Worm (Caenorhabditis elegans) whole organism, L2 larva: ENCODE data around the gene cho-1.

ENCODE experiments used
- C34F6.9 ChIP-seq: fragments of 150-350 bp; optimal IDR thresholded peaks from 2 replicates; lab custom pipeline; 2014; ENCODE audit warnings: missing biosample characterization, missing genetic modification characterization
- F13H6.1 ChIP-seq: sonication (generic microtip); optimal IDR thresholded peaks from 2 replicates; lab custom pipeline; 2016; ENCODE audit warnings: missing genetic modification characterization, missing compliant biosample characterization
- Y55F3AM.14 ChIP-seq: fragments of 200-800 bp; sonication (Bioruptor generic); optimal IDR thresholded peaks from 2 replicates; lab custom pipeline; 2018; ENCODE audit warnings: mild to moderate bottlenecking, missing genetic modification characterization, missing compliant biosample characterization
- ZK546.5 ChIP-seq: sonication (generic microtip); optimal IDR thresholded peaks from 2 replicates; lab custom pipeline; 2017; ENCODE audit warnings: missing biosample characterization, missing genetic modification characterization
- alr-1 ChIP-seq: fragments of 150-350 bp; optimal IDR thresholded peaks from 2 replicates; lab custom pipeline; 2014; ENCODE audit warnings: missing biosample characterization, missing genetic modification characterization
- ama-1 ChIP-seq: fragments of 150-350 bp; optimal IDR thresholded peaks from 2 replicates; lab custom pipeline; 2018; ENCODE audit warnings: inconsistent platforms
- blmp-1 ChIP-seq: sonication (generic microtip); optimal IDR thresholded peaks from 2 replicates; lab custom pipeline; 2017; ENCODE audit warnings: missing genetic modification characterization, mild to moderate bottlenecking, missing compliant biosample characterization, antibody characterized with exemption, moderate library complexity; ENCODE audit not compliant: insufficient read depth
- ceh-16 ChIP-seq: fragments of 150-350 bp; optimal IDR thresholded peaks from 2 replicates; lab custom pipeline; 2014; ENCODE audit warnings: missing biosample characterization, missing genetic modification characterization
- ceh-82 ChIP-seq: fragments of 150-350 bp; optimal IDR thresholded peaks from 2 replicates; lab custom pipeline; 2014; ENCODE audit warnings: missing biosample characterization, missing genetic modification characterization
- crh-2 ChIP-seq: sonication (generic microtip); optimal IDR thresholded peaks from 2 replicates; lab custom pipeline; 2017; ENCODE audit warnings: missing biosample characterization, missing genetic modification characterization
- dmd-4 ChIP-seq: sonication (generic microtip); optimal IDR thresholded peaks from 2 replicates; lab custom pipeline; 2017; ENCODE audit warnings: missing biosample characterization, missing genetic modification characterization
- egl-27 ChIP-seq: sonication (generic microtip); optimal IDR thresholded peaks from 3 replicates; lab custom pipeline; 2017; ENCODE audit warnings: missing biosample characterization, missing genetic modification reagents, missing genetic modification characterization
- elt-1 ChIP-seq: fragments of 150-350 bp; optimal IDR thresholded peaks from 2 replicates; lab custom pipeline; 2014; ENCODE audit warnings: missing biosample characterization, missing genetic modification characterization
- elt-3 ChIP-seq: sonication (generic microtip); optimal IDR thresholded peaks from 2 replicates; lab custom pipeline; 2017; ENCODE audit warnings: missing biosample characterization, missing genetic modification characterization
- fos-1 ChIP-seq: fragments of 150-350 bp; optimal IDR thresholded peaks from 2 replicates; lab custom pipeline; 2014; ENCODE audit warnings: missing biosample characterization, missing genetic modification characterization
- gmeb-1 ChIP-seq: fragments of 150-350 bp; optimal IDR thresholded peaks from 2 replicates; lab custom pipeline; 2014; ENCODE audit warnings: missing biosample characterization, missing genetic modification characterization
- lin-13 ChIP-seq: fragments of 150-350 bp; optimal IDR thresholded peaks from 2 replicates; lab custom pipeline; 2014; ENCODE audit warnings: missing biosample characterization, missing genetic modification reagents, missing genetic modification characterization
- lin-39 ChIP-seq: fragments of 150-350 bp; optimal IDR thresholded peaks from 2 replicates; lab custom pipeline; 2014; ENCODE audit warnings: missing biosample characterization, missing genetic modification reagents, missing genetic modification characterization
- lsy-2 ChIP-seq, 2 experiments: fragments of 150-350 bp in 1 of 2; sonication (generic microtip) in 1 of 2; optimal IDR thresholded peaks; 2 replicates each; lab custom pipeline; 2014 to 2017; ENCODE audit warnings: missing biosample characterization in 2 of 2, missing genetic modification characterization in 2 of 2
- mab-5 ChIP-seq: fragments of 150-350 bp; optimal IDR thresholded peaks from 2 replicates; lab custom pipeline; 2014; ENCODE audit warnings: missing biosample characterization, missing genetic modification characterization
- mbf-1 ChIP-seq: sonication (generic microtip); optimal IDR thresholded peaks from 2 replicates; lab custom pipeline; 2017; ENCODE audit warnings: missing biosample characterization, missing genetic modification characterization
- mdl-1 ChIP-seq, 2 experiments: fragments of 150-350 bp in 1 of 2; sonication (generic microtip) in 1 of 2; optimal IDR thresholded peaks; 2 replicates each; lab custom pipeline; 2017; ENCODE audit warnings: missing biosample characterization in 2 of 2, missing genetic modification characterization in 2 of 2
- nhr-12 ChIP-seq: fragments of 150-350 bp; optimal IDR thresholded peaks from 2 replicates; lab custom pipeline; 2014; ENCODE audit warnings: missing biosample characterization, missing genetic modification characterization
- nhr-129 ChIP-seq: fragments of 150-350 bp; optimal IDR thresholded peaks from 2 replicates; lab custom pipeline; 2014; ENCODE audit warnings: missing biosample characterization, missing genetic modification characterization
- nhr-23 ChIP-seq: fragments of 150-350 bp; optimal IDR thresholded peaks from 2 replicates; lab custom pipeline; 2014; ENCODE audit warnings: missing biosample characterization, missing genetic modification reagents, missing genetic modification characterization
- nhr-237 ChIP-seq: fragments of 150-350 bp; optimal IDR thresholded peaks from 2 replicates; lab custom pipeline; 2014; ENCODE audit warnings: missing biosample characterization, missing genetic modification characterization
- nhr-25 ChIP-seq: fragments of 150-350 bp; sonication (generic microtip); optimal IDR thresholded peaks from 3 replicates; lab custom pipeline; 2014; ENCODE audit warnings: missing biosample characterization, missing genetic modification characterization
- nhr-6 ChIP-seq: fragments of 150-350 bp; optimal IDR thresholded peaks from 2 replicates; lab custom pipeline; 2014; ENCODE audit warnings: missing biosample characterization, missing genetic modification characterization
- nhr-77 ChIP-seq: fragments of 150-350 bp; optimal IDR thresholded peaks from 2 replicates; lab custom pipeline; 2014; ENCODE audit warnings: missing biosample characterization, missing genetic modification characterization
- sem-4 ChIP-seq: fragments of 150-350 bp; optimal IDR thresholded peaks from 2 replicates; lab custom pipeline; 2014; ENCODE audit warnings: missing biosample characterization, missing genetic modification reagents, missing genetic modification characterization
- skn-1 ChIP-seq: sonication (generic microtip); optimal IDR thresholded peaks from 2 replicates; lab custom pipeline; 2017; ENCODE audit warnings: missing biosample characterization, missing genetic modification characterization
- sma-3 ChIP-seq: sonication (generic microtip); optimal IDR thresholded peaks from 2 replicates; lab custom pipeline; 2016; ENCODE audit warnings: missing genetic modification reagents, missing genetic modification characterization, missing compliant biosample characterization
- sma-9 ChIP-seq, 2 experiments: fragments of 150-350 bp in 1 of 2; sonication (generic microtip) in 1 of 2; optimal IDR thresholded peaks; 2 replicates each; lab custom pipeline; 2014 to 2016; ENCODE audit warnings: missing genetic modification characterization in 2 of 2, mild to moderate bottlenecking in 1 of 2, missing biosample characterization in 1 of 2, missing compliant biosample characterization in 1 of 2, missing genetic modification reagents in 1 of 2, moderate library complexity in 1 of 2
- snpc-4 ChIP-seq: fragments of 150-350 bp; optimal IDR thresholded peaks from 2 replicates; lab custom pipeline; 2014; ENCODE audit warnings: missing biosample characterization, missing genetic modification characterization
- unc-55 ChIP-seq: fragments of 150-350 bp; sonication (generic microtip); optimal IDR thresholded peaks from 3 replicates; lab custom pipeline; 2014; ENCODE audit warnings: missing biosample characterization, missing genetic modification reagents, missing genetic modification characterization
- unc-62 ChIP-seq: fragments of 150-350 bp; optimal IDR thresholded peaks from 2 replicates; lab custom pipeline; 2014; ENCODE audit warnings: missing biosample characterization, missing genetic modification reagents, missing genetic modification characterization
- zag-1 ChIP-seq: fragments of 150-350 bp; optimal IDR thresholded peaks from 2 replicates; lab custom pipeline; 2014; ENCODE audit warnings: missing biosample characterization, missing genetic modification characterization
- ztf-1 ChIP-seq: fragments of 200-800 bp; sonication (Bioruptor generic); conservative IDR thresholded peaks from 2 replicates; pipeline ENCODE4 v1.3.6; 2022; ENCODE audit warnings: missing genetic modification characterization, missing compliant biosample characterization
- ztf-11 ChIP-seq: sonication (generic microtip); optimal IDR thresholded peaks from 2 replicates; lab custom pipeline; 2017; ENCODE audit warnings: missing biosample characterization, missing genetic modification characterization
- ztf-4 ChIP-seq: fragments of 150-350 bp; optimal IDR thresholded peaks from 2 replicates; lab custom pipeline; 2014; ENCODE audit warnings: missing biosample characterization, missing genetic modification characterization

The cho-1 gene

ce11 chrIV:13214466-13214865 is at the start of gene cho-1:
TSS of gene cho-1 (minus strand) at chrIV:13214566.
- TF ChIP-seq ztf-4 (tag; lab: Kevin White, UChicago) (no peak), alr-1 (tag; lab: Kevin White, UChicago) (no peak), snpc-4 (tag; lab: Kevin White, UChicago) (no peak), nhr-77 (no peak), skn-1 (tag; lab: Kevin White, UChicago) (no peak), ama-1 (lab: Kevin White, UChicago) (no peak), lin-13 (GFP tag; lab: Kevin White, UChicago) (no peak), ceh-82 (no peak), mdl-1 (tag; optimal IDR thresholded peaks at IDR 0.05; lab: Kevin White, UChicago) (no peak), sma-9 (GFP tag; optimal IDR thresholded peaks at IDR 0.05; lab: Kevin White, UChicago) (no peak), sma-9 (tag; optimal IDR thresholded peaks at IDR 0.05; lab: Kevin White, UChicago) (no peak), sem-4 (tag; lab: Kevin White, UChicago) (no peak), sma-3 (no peak), lin-39 (tag; lab: Kevin White, UChicago) (no peak), ceh-16 (tag; lab: Kevin White, UChicago) (no peak), nhr-6 (tag; lab: Kevin White, UChicago) (no peak)

ce11 chrIV:13261778-13262177 is 47.4 kb upstream of the cho-1 start:
- no peak for TF ChIP-seq nhr-77
- no peak for TF ChIP-seq ztf-11
- no peak for TF ChIP-seq blmp-1 (tag; lab: Kevin White, UChicago)
- no peak for TF ChIP-seq elt-1 (tag; lab: Kevin White, UChicago)
- TF ChIP-seq sem-4 (tag; lab: Kevin White, UChicago): no peak
- no peak for TF ChIP-seq ztf-1
- no peak for TF ChIP-seq zag-1 (tag; lab: Kevin White, UChicago)
- TF ChIP-seq alr-1 (tag; lab: Kevin White, UChicago): no peak
- TF ChIP-seq sma-3: no peak
- no peak for TF ChIP-seq mdl-1 (tag; optimal IDR thresholded peaks at IDR 0.05; lab: Kevin White, UChicago)
- TF ChIP-seq mbf-1 (tag; lab: Kevin White, UChicago): no peak
- TF ChIP-seq C34F6.9 (tag; lab: Kevin White, UChicago): no peak
- TF ChIP-seq unc-62 (GFP tag; lab: Kevin White, UChicago): no peak
- TF ChIP-seq Y55F3AM.14: no peak
- TF ChIP-seq nhr-237: no peak
- TF ChIP-seq, all 48 proteins: peak for 0

ce11 chrIV:13258872-13259271 is 44.5 kb upstream of the cho-1 start, which contains the start of gene JC8.16:
TSS of gene JC8.16 (plus strand) at chrIV:13259172.
- TF ChIP-seq ceh-82 (no peak), skn-1 (tag; lab: Kevin White, UChicago) (no peak), nhr-25 (tag; lab: Kevin White, UChicago) (no peak), mab-5 (tag; lab: Kevin White, UChicago) (no peak), elt-3 (tag; lab: Kevin White, UChicago) (no peak), nhr-77 (no peak), unc-62 (GFP tag; lab: Kevin White, UChicago) (no peak)
- TF ChIP-seq, all 48 proteins: peak for 0

- no peak for TF ChIP-seq skn-1 (tag; lab: Kevin White, UChicago)
- no peak for TF ChIP-seq elt-1 (tag; lab: Kevin White, UChicago)
Measured at ce11 chrIV:13255886-13256285, 41.5 kb upstream of the cho-1 start, which contains the start of gene bus-12. TSS of gene bus-12 (plus strand) at chrIV:13256186.

- peak; percentile 33 for TF ChIP-seq gmeb-1 (tag; lab: Kevin White, UChicago)
- no peak for TF ChIP-seq sem-4 (tag; lab: Kevin White, UChicago)
- no peak for TF ChIP-seq blmp-1 (tag; lab: Kevin White, UChicago)
- TF ChIP-seq elt-1 (tag; lab: Kevin White, UChicago): no peak
- TF ChIP-seq ZK546.5: no peak
- no peak for TF ChIP-seq snpc-4 (tag; lab: Kevin White, UChicago)
- TF ChIP-seq nhr-23: no peak
- TF ChIP-seq fos-1 (tag; lab: Kevin White, UChicago): peak; percentile 94
- no peak for TF ChIP-seq ztf-11
- TF ChIP-seq crh-2 (tag; lab: Kevin White, UChicago): peak; percentile 42
- TF ChIP-seq C34F6.9 (tag; lab: Kevin White, UChicago): peak; percentile 36
- no peak for TF ChIP-seq zag-1 (tag; lab: Kevin White, UChicago)
- peak; percentile 85 for TF ChIP-seq sma-9 (GFP tag; optimal IDR thresholded peaks at IDR 0.05; lab: Kevin White, UChicago)
- no peak for TF ChIP-seq sma-9 (tag; optimal IDR thresholded peaks at IDR 0.05; lab: Kevin White, UChicago)
- TF ChIP-seq dmd-4: no peak
- peak; percentile 5 for TF ChIP-seq sma-3
- TF ChIP-seq F13H6.1: peak; percentile 76
- TF ChIP-seq lsy-2 (tag; optimal IDR thresholded peaks at IDR 0.05; lab: Kevin White, UChicago): peak in 1 of 2 experiments; percentile 35
- no peak for TF ChIP-seq lin-39 (tag; lab: Kevin White, UChicago)
- TF ChIP-seq nhr-129 (tag; lab: Kevin White, UChicago): peak; percentile 86
- no peak for TF ChIP-seq nhr-12 (tag; lab: Kevin White, UChicago)
- no peak for TF ChIP-seq ama-1 (lab: Kevin White, UChicago)
- peak; percentile 24 for TF ChIP-seq egl-27 (tag; lab: Kevin White, UChicago)
- no peak for TF ChIP-seq unc-55
Measured at ce11 chrIV:13253841-13254240, 39.5 kb upstream of the cho-1 start, which contains the start of gene ttr-45. TSS of gene ttr-45 (plus strand) at chrIV:13254225.
